Worm (Caenorhabditis elegans) whole organism, L4 larva: ENCODE data around the gene cnep-1.

Source experiments
- D1046.2 ChIP-seq: fragments of 200-800 bp; sonication (Bioruptor generic); IDR thresholded peaks from 2 replicates; pipeline ENCODE4 v1.3.6; 2022; ENCODE audit warnings: missing genetic modification characterization, missing compliant biosample characterization
- F10B5.3 ChIP-seq: sonication (generic microtip); optimal IDR thresholded peaks from 2 replicates; lab custom pipeline; 2016; ENCODE audit warnings: mild to moderate bottlenecking, missing genetic modification characterization, missing compliant biosample characterization
- F26F4.8 ChIP-seq: fragments of 200-800 bp; sonication (Bioruptor generic); conservative IDR thresholded peaks from 2 replicates; pipeline ENCODE4 v1.3.6; 2022; ENCODE audit warnings: missing genetic modification characterization, missing compliant biosample characterization
- T26A8.4 ChIP-seq: fragments of 200-800 bp; sonication (Bioruptor generic); IDR thresholded peaks from 2 replicates; pipeline ENCODE4 v1.3.6; 2022; ENCODE audit warnings: missing genetic modification characterization, missing compliant biosample characterization
- Y105C5A.15 ChIP-seq: fragments of 200-800 bp; sonication (Bioruptor generic); IDR thresholded peaks from 2 replicates; pipeline ENCODE4 v1.3.6; 2022; ENCODE audit warnings: missing genetic modification characterization, missing compliant biosample characterization
- Y48G9A.11 ChIP-seq: fragments of 200-800 bp; sonication (Bioruptor generic); IDR thresholded peaks from 2 replicates; pipeline ENCODE4 v1.3.6; 2022; ENCODE audit warnings: missing genetic modification reagents, missing genetic modification characterization, missing compliant biosample characterization
- Y5F2A.4 ChIP-seq: fragments of 200-800 bp; sonication (Bioruptor generic); optimal IDR thresholded peaks from 2 replicates; lab custom pipeline; 2018; ENCODE audit warnings: mild to moderate bottlenecking, missing genetic modification characterization, missing compliant biosample characterization
- Y75B8A.6 ChIP-seq: fragments of 200-800 bp; sonication (Bioruptor generic); IDR thresholded peaks from 2 replicates; pipeline ENCODE4 v1.3.6; 2022; ENCODE audit warnings: missing genetic modification reagents, missing genetic modification characterization, missing compliant biosample characterization
- ZK337.2 ChIP-seq: fragments of 200-800 bp; sonication (Bioruptor generic); IDR thresholded peaks from 2 replicates; pipeline ENCODE4 v1.3.6; 2022; ENCODE audit warnings: missing genetic modification reagents, missing genetic modification characterization, missing compliant biosample characterization
- ZK546.5 ChIP-seq, 2 experiments: sonication (generic microtip); optimal IDR thresholded peaks; 2 replicates each; lab custom pipeline; 2017; ENCODE audit warnings: missing biosample characterization in 2 of 2, missing genetic modification characterization in 2 of 2
- aha-1 ChIP-seq: fragments of 150-350 bp; peaks from one replicate; lab custom pipeline; 2014; ENCODE audit warnings: missing biosample characterization, missing genetic modification characterization
- arid-1 ChIP-seq: fragments of 200-800 bp; sonication (Bioruptor generic); conservative IDR thresholded peaks from 2 replicates; pipeline ENCODE4 v1.3.6; 2022; ENCODE audit warnings: missing genetic modification reagents, missing genetic modification characterization, missing compliant biosample characterization
- ceh-28 ChIP-seq: fragments of 150-350 bp; optimal IDR thresholded peaks from 2 replicates; lab custom pipeline; 2014; ENCODE audit warnings: missing biosample characterization, missing genetic modification reagents, missing genetic modification characterization
- ceh-62 ChIP-seq: sonication (generic microtip); optimal IDR thresholded peaks from 2 replicates; lab custom pipeline; 2017; ENCODE audit warnings: missing biosample characterization, missing genetic modification characterization
- ceh-82 ChIP-seq: sonication (generic microtip); optimal IDR thresholded peaks from 2 replicates; lab custom pipeline; 2017; ENCODE audit warnings: missing biosample characterization, missing genetic modification characterization
- ces-1 ChIP-seq: fragments of 150-350 bp; sonication (generic microtip); optimal IDR thresholded peaks from 4 replicates; lab custom pipeline; 2014; ENCODE audit warnings: missing biosample characterization, missing genetic modification reagents, missing genetic modification characterization
- ctbp-1 ChIP-seq: fragments of 200-800 bp; sonication (Bioruptor generic); IDR thresholded peaks from 2 replicates; pipeline ENCODE4 v1.3.6; 2022; ENCODE audit warnings: missing genetic modification reagents, missing genetic modification characterization, missing compliant biosample characterization
- daf-12 ChIP-seq: fragments of 150-350 bp; optimal IDR thresholded peaks from 2 replicates; lab custom pipeline; 2014; ENCODE audit warnings: missing biosample characterization, missing genetic modification reagents, missing genetic modification characterization
- daf-19 ChIP-seq: fragments of 200-800 bp; sonication (Bioruptor generic); conservative IDR thresholded peaks from 2 replicates; pipeline ENCODE4 v1.3.6; 2022; ENCODE audit warnings: missing genetic modification characterization, missing compliant biosample characterization
- daf-8 ChIP-seq: fragments of 200-800 bp; sonication (Bioruptor generic); IDR thresholded peaks from 2 replicates; pipeline ENCODE4 v1.3.6; 2022; ENCODE audit warnings: missing genetic modification characterization, missing compliant biosample characterization
- dmd-6 ChIP-seq: fragments of 200-800 bp; sonication (Bioruptor generic); IDR thresholded peaks from 2 replicates; pipeline ENCODE4 v1.3.6; 2022; ENCODE audit warnings: missing genetic modification reagents, missing genetic modification characterization, missing compliant biosample characterization
- dpl-1 ChIP-seq: fragments of 150-350 bp; optimal IDR thresholded peaks from 2 replicates; lab custom pipeline; 2014; ENCODE audit warnings: missing biosample characterization, missing genetic modification reagents, missing genetic modification characterization
- duxl-1 ChIP-seq: sonication (generic microtip); optimal IDR thresholded peaks from 2 replicates; lab custom pipeline; 2016; ENCODE audit warnings: mild to moderate bottlenecking, missing genetic modification characterization, moderate library complexity, missing compliant biosample characterization; ENCODE audit not compliant: poor library complexity
- egl-27 ChIP-seq: sonication (generic microtip); optimal IDR thresholded peaks from 3 replicates; lab custom pipeline; 2017; ENCODE audit warnings: missing biosample characterization, missing genetic modification reagents, missing genetic modification characterization
- egl-43 ChIP-seq: fragments of 200-800 bp; sonication (Bioruptor generic); IDR thresholded peaks from 2 replicates; pipeline ENCODE4 v1.3.6; 2022; ENCODE audit warnings: missing genetic modification reagents, missing genetic modification characterization, missing compliant biosample characterization
- hlh-30 ChIP-seq: sonication (generic microtip); optimal IDR thresholded peaks from 2 replicates; lab custom pipeline; 2017; ENCODE audit warnings: antibody characterized with exemption, mild to moderate bottlenecking, missing genetic modification characterization, missing compliant biosample characterization; ENCODE audit not compliant: insufficient read depth
- hmg-1.1 ChIP-seq: fragments of 200-800 bp; sonication (Bioruptor generic); IDR thresholded peaks from 2 replicates; pipeline ENCODE4 v1.3.6; 2022; ENCODE audit warnings: missing genetic modification reagents, missing genetic modification characterization, missing compliant biosample characterization
- lim-7 ChIP-seq: fragments of 200-800 bp; sonication (Bioruptor generic); IDR thresholded peaks from 2 replicates; pipeline ENCODE4 v1.3.6; 2022; ENCODE audit warnings: missing genetic modification characterization, missing compliant biosample characterization
- lin-1 ChIP-seq: fragments of 200-800 bp; sonication (Bioruptor generic); IDR thresholded peaks from 2 replicates; pipeline ENCODE4 v1.3.6; 2022; ENCODE audit warnings: missing genetic modification reagents, missing genetic modification characterization, missing compliant biosample characterization
- lin-38 ChIP-seq: fragments of 200-800 bp; sonication (Bioruptor generic); IDR thresholded peaks from 2 replicates; pipeline ENCODE4 v1.3.6; 2022; ENCODE audit warnings: missing genetic modification reagents, missing genetic modification characterization, missing compliant biosample characterization
- lir-3 ChIP-seq: sonication (generic microtip); optimal IDR thresholded peaks from 2 replicates; lab custom pipeline; 2016; ENCODE audit warnings: mild to moderate bottlenecking, missing genetic modification characterization, missing compliant biosample characterization
- lsy-2 ChIP-seq, 2 experiments: fragments of 150-350 bp in 1 of 2; sonication (generic microtip) in 1 of 2; optimal IDR thresholded peaks; 2 replicates each; lab custom pipeline; 2014 to 2017; ENCODE audit warnings: missing biosample characterization in 2 of 2, missing genetic modification characterization in 2 of 2
- madf-5 ChIP-seq, 2 experiments: fragments of 200-800 bp; sonication (Bioruptor generic); IDR thresholded peaks; 2 replicates each; pipeline ENCODE4 v1.3.6; 2022; ENCODE audit warnings: missing compliant biosample characterization in 2 of 2, missing genetic modification characterization in 2 of 2
- mdl-1 ChIP-seq, 2 experiments: fragments of 150-350 bp in 1 of 2; sonication (generic microtip) in 1 of 2; optimal IDR thresholded peaks; 2 replicates each; lab custom pipeline; 2014 to 2017; ENCODE audit warnings: missing biosample characterization in 2 of 2, missing genetic modification characterization in 2 of 2
- mes-2 ChIP-seq: sonication (generic microtip); optimal IDR thresholded peaks from 2 replicates; lab custom pipeline; 2016; ENCODE audit warnings: missing genotype, mild to moderate bottlenecking, missing genetic modification characterization, missing compliant biosample characterization; ENCODE audit not compliant: poor library complexity, severe bottlenecking
- mxl-2 ChIP-seq: fragments of 200-800 bp; sonication (Bioruptor generic); conservative IDR thresholded peaks from 2 replicates; pipeline ENCODE4 v1.3.6; 2022; ENCODE audit warnings: missing genetic modification reagents, missing genetic modification characterization, missing compliant biosample characterization
- nhr-10 ChIP-seq: fragments of 150-350 bp; optimal IDR thresholded peaks from 2 replicates; lab custom pipeline; 2014; ENCODE audit warnings: missing biosample characterization, missing genetic modification characterization
- nhr-102 ChIP-seq: sonication (generic microtip); optimal IDR thresholded peaks from 2 replicates; lab custom pipeline; 2016; ENCODE audit warnings: mild to moderate bottlenecking, missing genetic modification characterization, moderate library complexity, missing compliant biosample characterization
- nhr-11 ChIP-seq: fragments of 150-350 bp; optimal IDR thresholded peaks from 2 replicates; lab custom pipeline; 2014; ENCODE audit warnings: missing biosample characterization, missing genetic modification characterization
- nhr-237 ChIP-seq: sonication (generic microtip); optimal IDR thresholded peaks from 2 replicates; lab custom pipeline; 2017; ENCODE audit warnings: missing biosample characterization, missing genetic modification characterization
- nhr-42 ChIP-seq: fragments of 200-800 bp; sonication (Bioruptor generic); IDR thresholded peaks from 2 replicates; pipeline ENCODE4 v1.3.6; 2022; ENCODE audit warnings: missing genetic modification characterization, missing compliant biosample characterization
- nhr-48 ChIP-seq: sonication (generic microtip); optimal IDR thresholded peaks from 2 replicates; lab custom pipeline; 2016; ENCODE audit warnings: mild to moderate bottlenecking, missing genetic modification characterization, missing compliant biosample characterization
- nhr-76 ChIP-seq: fragments of 150-350 bp; optimal IDR thresholded peaks from 2 replicates; lab custom pipeline; 2014; ENCODE audit warnings: missing biosample characterization, missing genetic modification characterization
- php-3 ChIP-seq: fragments of 200-800 bp; sonication (Bioruptor generic); IDR thresholded peaks from 2 replicates; pipeline ENCODE4 v1.3.6; 2022; ENCODE audit warnings: missing genetic modification reagents, missing genetic modification characterization, missing compliant biosample characterization
- pqm-1 ChIP-seq: sonication (generic microtip); optimal IDR thresholded peaks from 2 replicates; lab custom pipeline; 2017; ENCODE audit warnings: missing biosample characterization, missing genetic modification characterization
- rbr-2 ChIP-seq: sonication (generic microtip); optimal IDR thresholded peaks from 2 replicates; lab custom pipeline; 2016; ENCODE audit warnings: missing genotype, missing genetic modification characterization, missing compliant biosample characterization
- saeg-2 ChIP-seq: fragments of 200-800 bp; sonication (Bioruptor generic); IDR thresholded peaks from 2 replicates; pipeline ENCODE4 v1.3.6; 2022; ENCODE audit warnings: missing genetic modification reagents, missing genetic modification characterization, missing compliant biosample characterization
- set-16 ChIP-seq: fragments of 200-800 bp; sonication (Bioruptor generic); IDR thresholded peaks from 2 replicates; pipeline ENCODE4 v1.3.6; 2022; ENCODE audit warnings: missing genetic modification reagents, missing genetic modification characterization, missing compliant biosample characterization
- snpc-1.2 ChIP-seq: fragments of 200-800 bp; sonication (Bioruptor generic); IDR thresholded peaks from 2 replicates; pipeline ENCODE4 v1.3.6; 2022; ENCODE audit warnings: missing genetic modification reagents, missing genetic modification characterization, missing compliant biosample characterization
- spr-1 ChIP-seq: sonication (generic microtip); optimal IDR thresholded peaks from 2 replicates; lab custom pipeline; 2016; ENCODE audit warnings: mild to moderate bottlenecking, missing genetic modification characterization, missing compliant biosample characterization
- unc-130 ChIP-seq: sonication (generic microtip); optimal IDR thresholded peaks from 2 replicates; lab custom pipeline; 2016; ENCODE audit warnings: missing genetic modification reagents, missing genetic modification characterization, missing compliant biosample characterization
- zag-1 ChIP-seq: fragments of 150-350 bp; optimal IDR thresholded peaks from 2 replicates; lab custom pipeline; 2014; ENCODE audit warnings: missing biosample characterization, missing genetic modification characterization
- zip-11 ChIP-seq: fragments of 200-800 bp; sonication (Bioruptor generic); IDR thresholded peaks from 2 replicates; pipeline ENCODE4 v1.3.6; 2022; ENCODE audit warnings: missing genetic modification characterization, missing compliant biosample characterization

cnep-1 gene

ce11 chrII:7323317-7323716 lies 13.2 kb downstream of the cnep-1 start (continued):
- no peak for TF ChIP-seq ZK337.2
- no peak for TF ChIP-seq rbr-2
- TF ChIP-seq unc-130 (GFP tag; lab: Kevin White, UChicago): no peak
- no peak for TF ChIP-seq mes-2 (tag; lab: Kevin White, UChicago)
- no peak for TF ChIP-seq ces-1
- TF ChIP-seq ZK546.5 (tag; optimal IDR thresholded peaks at IDR 0.05; lab: Kevin White, UChicago): no peak
- TF ChIP-seq php-3 (GFP tag; lab: Robert Waterston, UW): no peak
- TF ChIP-seq aha-1 (tag; lab: Kevin White, UChicago): peak; percentile 99
- no peak for TF ChIP-seq dmd-6 (GFP tag; lab: Robert Waterston, UW)
- no peak for TF ChIP-seq spr-1 (tag; lab: Kevin White, UChicago)
- TF ChIP-seq lim-7 (GFP tag; lab: Robert Waterston, UW): no peak
- TF ChIP-seq T26A8.4 (GFP tag; lab: Robert Waterston, UW): no peak
- TF ChIP-seq snpc-1.2 (GFP tag; lab: Robert Waterston, UW): no peak
- TF ChIP-seq ctbp-1 (GFP tag; lab: Robert Waterston, UW): peak; percentile 37; the same call in 1 of the 2 replicates
- no peak for TF ChIP-seq ceh-28 (tag; lab: Kevin White, UChicago)
- TF ChIP-seq egl-27 (tag; lab: Kevin White, UChicago): no peak
- TF ChIP-seq dpl-1 (GFP tag; lab: Kevin White, UChicago): no peak
- no peak for TF ChIP-seq nhr-76 (tag; lab: Kevin White, UChicago)
- TF ChIP-seq ceh-82 (tag; lab: Kevin White, UChicago): no peak
- TF ChIP-seq arid-1: no peak
- no peak for TF ChIP-seq D1046.2 (GFP tag; lab: Robert Waterston, UW)
- TF ChIP-seq lin-1: no peak
- TF ChIP-seq egl-43 (GFP tag; lab: Robert Waterston, UW): no peak
- TF ChIP-seq saeg-2: no peak
- no peak for TF ChIP-seq daf-19 (GFP tag; lab: Robert Waterston, UW)
- no peak for TF ChIP-seq lir-3 (tag; lab: Kevin White, UChicago)
- no peak for TF ChIP-seq F10B5.3 (tag; lab: Kevin White, UChicago)
- TF ChIP-seq nhr-10 (tag; lab: Kevin White, UChicago): no peak
- TF ChIP-seq Y105C5A.15 (GFP tag; lab: Robert Waterston, UW): no peak
- TF ChIP-seq daf-8 (GFP tag; lab: Robert Waterston, UW): no peak
- no peak for TF ChIP-seq Y48G9A.11
- no peak for TF ChIP-seq mxl-2 (GFP tag; lab: Robert Waterston, UW)
- TF ChIP-seq ceh-62: no peak
- no peak for TF ChIP-seq madf-5 (GFP tag; IDR thresholded peaks at IDR 0.05; lab: Robert Waterston, UW)
- TF ChIP-seq lsy-2 (tag; optimal IDR thresholded peaks at IDR 0.05; lab: Kevin White, UChicago): peak in 1 of 2 experiments; percentile 15
- TF ChIP-seq nhr-102 (tag; lab: Kevin White, UChicago): no peak
- no peak for TF ChIP-seq set-16 (GFP tag; lab: Robert Waterston, UW)
- TF ChIP-seq F26F4.8 (GFP tag; lab: Robert Waterston, UW): no peak
- TF ChIP-seq pqm-1 (tag; lab: Kevin White, UChicago): no peak
- TF ChIP-seq zip-11 (GFP tag; lab: Robert Waterston, UW): no peak
- TF ChIP-seq hmg-1.1: no peak
- no peak for TF ChIP-seq daf-12
- no peak for TF ChIP-seq nhr-237
- TF ChIP-seq Y75B8A.6 (GFP tag; lab: Robert Waterston, UW): no peak
- peak; percentile 85 for TF ChIP-seq nhr-11 (tag; lab: Kevin White, UChicago)
- no peak for TF ChIP-seq nhr-42
- TF ChIP-seq duxl-1 (tag; lab: Kevin White, UChicago): no peak
- TF ChIP-seq zag-1 (tag; lab: Kevin White, UChicago): no peak
- TF ChIP-seq lin-38 (GFP tag; lab: Robert Waterston, UW): no peak
- no peak for TF ChIP-seq nhr-48 (tag; lab: Kevin White, UChicago)
- TF ChIP-seq hlh-30: peak; percentile 64
- peak in 1 of 2 experiments; percentile 20 for TF ChIP-seq mdl-1 (tag; optimal IDR thresholded peaks at IDR 0.05; lab: Kevin White, UChicago)
- TF ChIP-seq Y5F2A.4 (GFP tag; lab: Kevin White, UChicago): no peak
